Worm (Caenorhabditis elegans): Measurements from ENCODE around the gene T20G5.12.
A peak's percentile ranks its signal among the peaks of the same experiment; 100 is the strongest.

ce11 chrIII:10238448-10239154 is 37.2 kb downstream of the T20G5.12 start, which contains the start of gene Y70G10A.3:
- TF ChIP-seq unc-130 (tag; optimal IDR thresholded peaks at IDR 0.05): no peak
- TF ChIP-seq snpc-4 (tag; optimal IDR thresholded peaks at IDR 0.05): no peak
- no peak for TF ChIP-seq nhr-11 (tag; optimal IDR thresholded peaks at IDR 0.05)
- TF ChIP-seq elt-3 (tag; optimal IDR thresholded peaks at IDR 0.05): peak in 1 of 6 experiments; percentile 78
- no peak for TF ChIP-seq nhr-77 (tag; optimal IDR thresholded peaks at IDR 0.05)
- no peak for TF ChIP-seq sptf-1 (tag; optimal IDR thresholded peaks at IDR 0.05)
- TF ChIP-seq nhr-237 (tag; optimal IDR thresholded peaks at IDR 0.05): no peak
- TF ChIP-seq dpl-1 (GFP tag; optimal IDR thresholded peaks at IDR 0.05): no peak
- no peak for TF ChIP-seq jun-1 (tag; optimal IDR thresholded peaks at IDR 0.05)
- no peak for TF ChIP-seq lin-39 (tag; optimal IDR thresholded peaks at IDR 0.05)
- TF ChIP-seq tlp-1 (tag; optimal IDR thresholded peaks at IDR 0.05): no peak
